Worm (Caenorhabditis elegans) whole organism, young adult: ENCODE measurements around the gene Y7A5A.10.

Experiments used
- Y67H2A.10 ChIP-seq: fragments of 200-800 bp; sonication (Bioruptor generic); conservative IDR thresholded peaks from 2 replicates; pipeline ENCODE4 v1.3.6; 2022; ENCODE audit warnings: missing genetic modification reagents, missing genetic modification characterization, missing compliant biosample characterization
- bed-1 ChIP-seq: fragments of 200-800 bp; sonication (Bioruptor generic); IDR thresholded peaks from 2 replicates; pipeline ENCODE4 v1.3.6; 2022; ENCODE audit warnings: missing genetic modification reagents, missing genetic modification characterization, missing compliant biosample characterization
- lin-40 ChIP-seq: sonication (generic microtip); optimal IDR thresholded peaks from 2 replicates; lab custom pipeline; 2016; ENCODE audit warnings: missing genetic modification characterization, mild to moderate bottlenecking, missing compliant biosample characterization, missing genotype, missing genetic modification reagents
- pbrm-1 ChIP-seq: fragments of 200-800 bp; sonication (Bioruptor generic); IDR thresholded peaks from 2 replicates; pipeline ENCODE4 v1.3.6; 2022; ENCODE audit warnings: missing genetic modification reagents, missing genetic modification characterization, missing compliant biosample characterization
- pha-4 ChIP-seq: fragments of 150-350 bp; sonication (generic microtip); optimal IDR thresholded peaks from 2 replicates; lab custom pipeline; 2014; ENCODE audit warnings: missing biosample characterization, missing genetic modification reagents, missing genetic modification characterization
- rpc-1 ChIP-seq, 2 experiments: fragments of 150-350 bp in 1 of 2; sonication (generic microtip) in 1 of 2; optimal IDR thresholded peaks; 2 replicates each; lab custom pipeline; 2014 to 2018; ENCODE audit warnings: missing biosample characterization in 1 of 2, missing genetic modification characterization in 1 of 2, missing genetic modification reagents in 1 of 2, missing genotype in 1 of 2
- sea-2 ChIP-seq: fragments of 200-800 bp; sonication (Bioruptor generic); IDR thresholded peaks from 2 replicates; pipeline ENCODE4 v1.3.6; 2022; ENCODE audit warnings: missing genetic modification characterization, missing compliant biosample characterization
- snpc-4 ChIP-seq, 5 experiments: fragments of 150-350 bp in 1 of 5; sonication (generic microtip) in 4 of 5; optimal IDR thresholded peaks; 2 replicates each; lab custom pipeline; 2014 to 2018; ENCODE audit warnings: missing genetic modification characterization in 5 of 5, missing biosample characterization in 3 of 5, antibody characterized with exemption in 2 of 5, mild to moderate bottlenecking in 2 of 5, missing compliant biosample characterization in 2 of 5, missing genotype in 2 of 5, moderate library complexity in 2 of 5, missing genetic modification reagents in 1 of 5

- TF ChIP-seq Y67H2A.10 (GFP tag; lab: Robert Waterston, UW) (no peak), snpc-4 (GFP tag; optimal IDR thresholded peaks at IDR 0.05; lab: Kevin White, UChicago) (no peak), snpc-4 (tag; optimal IDR thresholded peaks at IDR 0.05; lab: Kevin White, UChicago) (no peak), bed-1 (GFP tag; lab: Robert Waterston, UW) (no peak), pbrm-1 (GFP tag; lab: Robert Waterston, UW) (no peak), rpc-1 (optimal IDR thresholded peaks at IDR 0.05; lab: Kevin White, UChicago) (no peak), rpc-1 (tag; optimal IDR thresholded peaks at IDR 0.05; lab: Kevin White, UChicago) (no peak), sea-2 (GFP tag; lab: Robert Waterston, UW) (no peak), pha-4 (no peak), lin-40 (no peak)
Observed at ce11 chrX:15746705-15747104, 48.2 kb downstream of the Y7A5A.10 start, which contains the start of gene srxa-9.
